Worm (Caenorhabditis elegans): ENCODE results near the gene F55F10.3.

The F55F10.3 gene

ce11 chrIV:4397111-4397510, 37.4 kb downstream of the F55F10.3 start:
- TF ChIP-seq ceh-36 (tag; optimal IDR thresholded peaks at IDR 0.05): no peak
- TF ChIP-seq F13C5.2 (tag; optimal IDR thresholded peaks at IDR 0.05): no peak
- TF ChIP-seq hmbx-1 (tag; optimal IDR thresholded peaks at IDR 0.05): no peak
- no peak for TF ChIP-seq tbx-37 (GFP tag; conservative IDR thresholded peaks at IDR 0.05)
- TF ChIP-seq tbx-11 (GFP tag; IDR thresholded peaks at IDR 0.05): no peak
- no peak for TF ChIP-seq ceh-13 (GFP tag; optimal IDR thresholded peaks at IDR 0.05)
- TF ChIP-seq ama-1 (optimal IDR thresholded peaks at IDR 0.05): no peak
- TF ChIP-seq tra-4 (tag; optimal IDR thresholded peaks at IDR 0.05): no peak
- no peak for TF ChIP-seq aly-1 (tag; optimal IDR thresholded peaks at IDR 0.05)
- TF ChIP-seq hnd-1 (tag; optimal IDR thresholded peaks at IDR 0.05): no peak

ce11 chrIV:4397586-4397985, 37.8 kb downstream of the F55F10.3 start:
- no peak for TF ChIP-seq hnd-1 (tag; optimal IDR thresholded peaks at IDR 0.05)
- TF ChIP-seq hmg-4 (GFP tag; optimal IDR thresholded peaks at IDR 0.05): no peak
- no peak for TF ChIP-seq ceh-36 (tag; optimal IDR thresholded peaks at IDR 0.05)
- TF ChIP-seq ceh-13 (GFP tag; optimal IDR thresholded peaks at IDR 0.05): no peak
- no peak for TF ChIP-seq pes-1 (GFP tag; IDR thresholded peaks at IDR 0.05)
- TF ChIP-seq scrt-1 (GFP tag; IDR thresholded peaks at IDR 0.05): no peak
- TF ChIP-seq tbx-11 (GFP tag; IDR thresholded peaks at IDR 0.05): no peak
- no peak for TF ChIP-seq ama-1 (optimal IDR thresholded peaks at IDR 0.05)
- no peak for TF ChIP-seq hmbx-1 (tag; optimal IDR thresholded peaks at IDR 0.05)
- TF ChIP-seq ets-7 (tag; optimal IDR thresholded peaks at IDR 0.05): no peak
- no peak for TF ChIP-seq tra-4 (tag; optimal IDR thresholded peaks at IDR 0.05)
- TF ChIP-seq F13C5.2 (tag; optimal IDR thresholded peaks at IDR 0.05): no peak
- TF ChIP-seq B0310.2 (tag; optimal IDR thresholded peaks at IDR 0.05): no peak
- no peak for TF ChIP-seq flt-1 (GFP tag; IDR thresholded peaks at IDR 0.05)
- TF ChIP-seq sea-1 (GFP tag; conservative IDR thresholded peaks at IDR 0.05): no peak
- no peak for TF ChIP-seq aly-1 (tag; optimal IDR thresholded peaks at IDR 0.05)
- no peak for TF ChIP-seq tbx-37 (GFP tag; conservative IDR thresholded peaks at IDR 0.05)

- no peak for TF ChIP-seq ceh-36 (tag; optimal IDR thresholded peaks at IDR 0.05)
- TF ChIP-seq hmg-4 (GFP tag; optimal IDR thresholded peaks at IDR 0.05): peak; percentile 32
These were observed 38.7 kb downstream of the F55F10.3 start for ce11 chrIV:4398420-4398819.

ce11 chrIV:4398890-4399289, 39.1 kb downstream of the F55F10.3 start:
- TF ChIP-seq pes-1 (GFP tag; IDR thresholded peaks at IDR 0.05) (no peak), aly-1 (tag; optimal IDR thresholded peaks at IDR 0.05) (no peak)

- TF ChIP-seq hmg-4 (GFP tag; optimal IDR thresholded peaks at IDR 0.05) (peak; percentile 10), ets-7 (tag; optimal IDR thresholded peaks at IDR 0.05) (no peak), pes-1 (GFP tag; IDR thresholded peaks at IDR 0.05) (peak; percentile 23; the same call in 1 of the 2 replicates)
These were observed 39.8 kb downstream of the F55F10.3 start for ce11 chrIV:4399418-4400136.

- TF ChIP-seq hmg-4 (GFP tag; optimal IDR thresholded peaks at IDR 0.05): no peak
- TF ChIP-seq hnd-1 (tag; optimal IDR thresholded peaks at IDR 0.05): no peak
- no peak for TF ChIP-seq B0310.2 (tag; optimal IDR thresholded peaks at IDR 0.05)
These were observed 40.9 kb downstream of the F55F10.3 start, which contains the start of gene Y24D9A.6 for ce11 chrIV:4400350-4401326. Gene Y24D9A.6, minus strand, starts transcription at chrIV:4400400.

- no peak for TF ChIP-seq tbx-11 (GFP tag; IDR thresholded peaks at IDR 0.05)
- TF ChIP-seq F13C5.2 (tag; optimal IDR thresholded peaks at IDR 0.05): no peak
- TF ChIP-seq tbx-37 (GFP tag; conservative IDR thresholded peaks at IDR 0.05): no peak
- no peak for TF ChIP-seq pes-1 (GFP tag; IDR thresholded peaks at IDR 0.05)
- no peak for TF ChIP-seq hmg-4 (GFP tag; optimal IDR thresholded peaks at IDR 0.05)
- no peak for TF ChIP-seq B0310.2 (tag; optimal IDR thresholded peaks at IDR 0.05)
- TF ChIP-seq sea-1 (GFP tag; conservative IDR thresholded peaks at IDR 0.05): no peak
- no peak for TF ChIP-seq aly-1 (tag; optimal IDR thresholded peaks at IDR 0.05)
- no peak for TF ChIP-seq tra-4 (tag; optimal IDR thresholded peaks at IDR 0.05)
- no peak for TF ChIP-seq ceh-13 (GFP tag; optimal IDR thresholded peaks at IDR 0.05)
- TF ChIP-seq scrt-1 (GFP tag; IDR thresholded peaks at IDR 0.05): no peak
- no peak for TF ChIP-seq hnd-1 (tag; optimal IDR thresholded peaks at IDR 0.05)
- no peak for TF ChIP-seq ceh-36 (tag; optimal IDR thresholded peaks at IDR 0.05)
- no peak for TF ChIP-seq ets-7 (tag; optimal IDR thresholded peaks at IDR 0.05)
- TF ChIP-seq flt-1 (GFP tag; IDR thresholded peaks at IDR 0.05): no peak
- TF ChIP-seq ama-1 (optimal IDR thresholded peaks at IDR 0.05): no peak
- no peak for TF ChIP-seq hmbx-1 (tag; optimal IDR thresholded peaks at IDR 0.05)
These were observed 42.7 kb downstream of the F55F10.3 start for ce11 chrIV:4402413-4402812.

ce11 chrIV:4403870-4404269, 44.1 kb downstream of the F55F10.3 start:
- TF ChIP-seq hmg-4 (GFP tag; optimal IDR thresholded peaks at IDR 0.05) (peak; percentile 38), ama-1 (optimal IDR thresholded peaks at IDR 0.05) (no peak)

Measured in whole organism, early embryonic.